Worm (Caenorhabditis elegans) whole organism, L3 larva: ENCODE data around the gene C41H7.2.

Experiments used
- aly-2 ChIP-seq: fragments of 150-350 bp; optimal IDR thresholded peaks from 2 replicates; lab custom pipeline; 2014; ENCODE audit warnings: missing biosample characterization, missing genetic modification characterization
- ceh-28 ChIP-seq: fragments of 150-350 bp; optimal IDR thresholded peaks from 2 replicates; lab custom pipeline; 2014; ENCODE audit warnings: missing biosample characterization, missing genetic modification reagents, missing genetic modification characterization
- nhr-11 ChIP-seq: fragments of 150-350 bp; optimal IDR thresholded peaks from 2 replicates; lab custom pipeline; 2014; ENCODE audit warnings: missing biosample characterization, missing genetic modification characterization
- nhr-12 ChIP-seq: fragments of 150-350 bp; optimal IDR thresholded peaks from 2 replicates; lab custom pipeline; 2014; ENCODE audit warnings: missing biosample characterization, missing genetic modification characterization

DNA sequence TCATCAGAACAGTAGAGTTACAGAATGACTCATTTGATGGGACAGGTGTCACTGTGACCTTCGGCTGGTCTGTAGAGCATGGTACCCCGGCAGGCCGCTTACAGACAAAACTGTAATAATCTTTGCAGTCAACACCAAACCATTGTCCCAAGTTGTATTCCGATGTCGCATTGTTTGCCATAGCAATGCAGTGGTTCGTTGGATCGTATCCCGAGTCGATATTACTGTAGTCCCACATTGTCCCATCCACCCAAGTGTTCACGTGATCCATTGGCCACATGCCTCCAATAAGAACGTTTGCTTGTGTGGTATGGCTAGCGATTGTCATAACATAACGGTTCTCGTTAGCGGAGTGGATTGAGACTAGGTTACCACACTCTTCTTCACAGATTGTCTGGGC, 6.3 kb downstream of the C41H7.2 start:
- TF ChIP-seq nhr-12 (tag; lab: Kevin White, UChicago) (no peak), ceh-28 (no peak), nhr-11 (tag; lab: Kevin White, UChicago) (no peak), aly-2 (tag; lab: Kevin White, UChicago) (no peak)
